Fruit fly (Drosophila melanogaster) S2 (cell line): ENCODE data around the gene TTLL4A.

ENCODE experiments used
- CG8478 ChIP-seq: fragments of >200 bp; optimal IDR thresholded peaks from 2 replicates; lab custom pipeline; 2018
- CTCF ChIP-seq, 2 experiments: fragments of >200 bp; optimal IDR thresholded peaks; 2 replicates each; lab custom pipeline; 2018

- no peak for TF ChIP-seq CG8478 (lab: Kevin White, UChicago)
- no peak for TF ChIP-seq CTCF (optimal IDR thresholded peaks at IDR 0.05; lab: Kevin White, UChicago)
These were observed 56.3 kb downstream of the TTLL4A start for dm6 chr2L:11045467-11045914.
